Worm (Caenorhabditis elegans) whole organism, L1 larva: ENCODE data around the gene rps-23.

Experiments used
- C04F5.9 ChIP-seq: sonication (generic microtip); optimal IDR thresholded peaks from 2 replicates; lab custom pipeline; 2016; ENCODE audit warnings: missing genetic modification characterization, missing compliant biosample characterization
- C16A3.4 ChIP-seq: fragments of 150-350 bp; optimal IDR thresholded peaks from 2 replicates; lab custom pipeline; 2014; ENCODE audit warnings: missing biosample characterization, missing genetic modification characterization
- C34B4.2 ChIP-seq: sonication (generic microtip); optimal IDR thresholded peaks from 2 replicates; lab custom pipeline; 2017; ENCODE audit warnings: mild to moderate bottlenecking, missing genetic modification characterization, missing compliant biosample characterization
- F16B12.6 ChIP-seq: fragments of 150-350 bp; optimal IDR thresholded peaks from 2 replicates; lab custom pipeline; 2014; ENCODE audit warnings: missing biosample characterization, missing genetic modification characterization
- Y116A8C.19 ChIP-seq: sonication (generic microtip); optimal IDR thresholded peaks from 2 replicates; lab custom pipeline; 2016; ENCODE audit warnings: missing compliant biosample characterization, missing genetic modification characterization, borderline replicate concordance
- aha-1 ChIP-seq: fragments of 150-350 bp; optimal IDR thresholded peaks from 2 replicates; lab custom pipeline; 2014; ENCODE audit warnings: missing biosample characterization, missing genetic modification characterization
- alr-1 ChIP-seq: fragments of 200-800 bp; sonication (Bioruptor generic); optimal IDR thresholded peaks from 2 replicates; lab custom pipeline; 2018; ENCODE audit warnings: borderline replicate concordance, mild to moderate bottlenecking, missing genetic modification characterization, missing compliant biosample characterization
- aly-2 ChIP-seq: fragments of 150-350 bp; optimal IDR thresholded peaks from 2 replicates; lab custom pipeline; 2014; ENCODE audit warnings: missing biosample characterization, missing genetic modification characterization
- ceh-63 ChIP-seq: fragments of 200-800 bp; sonication (Bioruptor generic); optimal IDR thresholded peaks from 2 replicates; lab custom pipeline; 2018; ENCODE audit warnings: mild to moderate bottlenecking, missing genetic modification characterization, missing compliant biosample characterization
- ceh-8 ChIP-seq: fragments of 200-800 bp; sonication (Bioruptor generic); optimal IDR thresholded peaks from 2 replicates; lab custom pipeline; 2018; ENCODE audit warnings: mild to moderate bottlenecking, missing genetic modification characterization, moderate library complexity, missing compliant biosample characterization
- ceh-82 ChIP-seq, 3 experiments: fragments of 150-350 bp in 1 of 3; sonication (generic microtip) in 2 of 3; optimal IDR thresholded peaks; 2 replicates each; lab custom pipeline; 2014 to 2017; ENCODE audit warnings: missing biosample characterization in 3 of 3, missing genetic modification characterization in 3 of 3
- ces-1 ChIP-seq: fragments of 150-350 bp; optimal IDR thresholded peaks from 2 replicates; lab custom pipeline; 2014; ENCODE audit warnings: missing biosample characterization, missing genetic modification reagents, missing genetic modification characterization
- dpl-1 ChIP-seq, 3 experiments: fragments of 150-350 bp in 2 of 3; sonication (generic microtip) in 1 of 3; optimal IDR thresholded peaks; 2 replicates each; lab custom pipeline; 2014 to 2017; ENCODE audit warnings: missing biosample characterization in 3 of 3, missing genetic modification characterization in 3 of 3, missing genetic modification reagents in 3 of 3
- dsc-1 ChIP-seq: sonication (generic microtip); optimal IDR thresholded peaks from 2 replicates; lab custom pipeline; 2016; ENCODE audit warnings: mild to moderate bottlenecking, missing genetic modification characterization, missing compliant biosample characterization
- egl-13 ChIP-seq: sonication (generic microtip); optimal IDR thresholded peaks from 2 replicates; lab custom pipeline; 2016; ENCODE audit warnings: missing genotype, missing genetic modification reagents, missing genetic modification characterization, missing compliant biosample characterization
- elt-2 ChIP-seq: sonication (generic microtip); optimal IDR thresholded peaks from 2 replicates; lab custom pipeline; 2016; ENCODE audit warnings: missing genetic modification characterization, mild to moderate bottlenecking, inconsistent platforms, missing compliant biosample characterization, missing genetic modification reagents
- fkh-10 ChIP-seq: sonication (generic microtip); optimal IDR thresholded peaks from 2 replicates; lab custom pipeline; 2017; ENCODE audit warnings: missing biosample characterization, missing genetic modification reagents, missing genetic modification characterization
- fkh-4 ChIP-seq: sonication (generic microtip); optimal IDR thresholded peaks from 2 replicates; lab custom pipeline; 2016; ENCODE audit warnings: missing compliant biosample characterization, missing genetic modification characterization, borderline replicate concordance
- hpl-2 ChIP-seq: fragments of 150-350 bp; optimal IDR thresholded peaks from 2 replicates; lab custom pipeline; 2014; ENCODE audit warnings: missing biosample characterization, missing genetic modification reagents, missing genetic modification characterization
- irx-1 ChIP-seq: sonication (generic microtip); optimal IDR thresholded peaks from 2 replicates; lab custom pipeline; 2016; ENCODE audit warnings: missing genetic modification characterization, missing compliant biosample characterization
- lin-13 ChIP-seq: fragments of 150-350 bp; optimal IDR thresholded peaks from 2 replicates; lab custom pipeline; 2014; ENCODE audit warnings: missing biosample characterization, missing genetic modification reagents, missing genetic modification characterization
- lir-3 ChIP-seq: sonication (generic microtip); optimal IDR thresholded peaks from 2 replicates; lab custom pipeline; 2016; ENCODE audit warnings: mild to moderate bottlenecking, missing genetic modification characterization, moderate library complexity, missing compliant biosample characterization; ENCODE audit not compliant: poor library complexity
- mab-9 ChIP-seq: fragments of 200-800 bp; sonication (Bioruptor generic); IDR thresholded peaks from 2 replicates; pipeline ENCODE4 v1.3.6; 2022; ENCODE audit warnings: missing genetic modification reagents, missing genetic modification characterization, missing compliant biosample characterization
- mdl-1 ChIP-seq, 2 experiments: fragments of 150-350 bp; optimal IDR thresholded peaks; 2 replicates each; lab custom pipeline; 2014 to 2017; ENCODE audit warnings: missing biosample characterization in 2 of 2, missing genetic modification characterization in 2 of 2, inconsistent platforms in 1 of 2
- nhr-19 ChIP-seq: fragments of 200-800 bp; sonication (Bioruptor generic); conservative IDR thresholded peaks from 2 replicates; pipeline ENCODE4 v1.3.6; 2022; ENCODE audit warnings: missing genetic modification characterization, missing compliant biosample characterization
- nhr-20 ChIP-seq: sonication (generic microtip); optimal IDR thresholded peaks from 2 replicates; lab custom pipeline; 2016; ENCODE audit warnings: mild to moderate bottlenecking, missing genetic modification characterization, missing compliant biosample characterization
- nhr-237 ChIP-seq: fragments of 150-350 bp; optimal IDR thresholded peaks from 2 replicates; lab custom pipeline; 2014; ENCODE audit warnings: missing biosample characterization, missing genetic modification characterization
- nhr-28 ChIP-seq: fragments of 150-350 bp; optimal IDR thresholded peaks from 2 replicates; lab custom pipeline; 2014; ENCODE audit warnings: missing biosample characterization, missing genetic modification characterization
- nhr-47 ChIP-seq: sonication (generic microtip); optimal IDR thresholded peaks from 2 replicates; lab custom pipeline; 2016; ENCODE audit warnings: mild to moderate bottlenecking, missing genetic modification characterization, moderate library complexity, missing compliant biosample characterization
- nhr-71 ChIP-seq: sonication (generic microtip); optimal IDR thresholded peaks from 2 replicates; lab custom pipeline; 2016; ENCODE audit warnings: mild to moderate bottlenecking, missing genetic modification characterization, moderate library complexity, missing compliant biosample characterization
- nhr-77 ChIP-seq: fragments of 150-350 bp; optimal IDR thresholded peaks from 2 replicates; lab custom pipeline; 2014; ENCODE audit warnings: missing biosample characterization, missing genetic modification characterization
- nhr-84 ChIP-seq: sonication (generic microtip); optimal IDR thresholded peaks from 2 replicates; lab custom pipeline; 2017; ENCODE audit warnings: missing biosample characterization, missing genetic modification characterization
- nhr-90 ChIP-seq: sonication (generic microtip); optimal IDR thresholded peaks from 2 replicates; lab custom pipeline; 2016; ENCODE audit warnings: mild to moderate bottlenecking, missing genetic modification characterization, missing compliant biosample characterization; ENCODE audit not compliant: poor library complexity
- pag-3 ChIP-seq: sonication (generic microtip); optimal IDR thresholded peaks from 2 replicates; lab custom pipeline; 2017; ENCODE audit warnings: missing genetic modification characterization, mild to moderate bottlenecking, missing compliant biosample characterization, antibody characterized with exemption, borderline replicate concordance; ENCODE audit not compliant: insufficient read depth
- pqm-1 ChIP-seq: sonication (generic microtip); optimal IDR thresholded peaks from 3 replicates; lab custom pipeline; 2017; ENCODE audit warnings: missing biosample characterization, missing genetic modification characterization
- rnt-1 ChIP-seq: sonication (generic microtip); optimal IDR thresholded peaks from 2 replicates; lab custom pipeline; 2016; ENCODE audit warnings: mild to moderate bottlenecking, missing genetic modification characterization, moderate library complexity, missing compliant biosample characterization
- snpc-4 ChIP-seq: fragments of 150-350 bp; optimal IDR thresholded peaks from 2 replicates; lab custom pipeline; 2014; ENCODE audit warnings: missing biosample characterization, missing genetic modification characterization
- snu-23 ChIP-seq: sonication (generic microtip); optimal IDR thresholded peaks from 2 replicates; lab custom pipeline; 2016; ENCODE audit warnings: missing genetic modification characterization, missing compliant biosample characterization
- sox-4 ChIP-seq: sonication (generic microtip); optimal IDR thresholded peaks from 2 replicates; lab custom pipeline; 2016; ENCODE audit warnings: missing genetic modification characterization, missing compliant biosample characterization
- sptf-1 ChIP-seq: fragments of 150-350 bp; optimal IDR thresholded peaks from 2 replicates; lab custom pipeline; 2014; ENCODE audit warnings: missing biosample characterization, missing genetic modification characterization
- sup-37 ChIP-seq: fragments of 200-800 bp; sonication (Bioruptor generic); optimal IDR thresholded peaks from 2 replicates; lab custom pipeline; 2018; ENCODE audit warnings: mild to moderate bottlenecking, missing genetic modification characterization, missing compliant biosample characterization
- swsn-7 ChIP-seq: sonication (generic microtip); optimal IDR thresholded peaks from 2 replicates; lab custom pipeline; 2016; ENCODE audit warnings: missing genetic modification characterization, missing compliant biosample characterization
- tlp-1 ChIP-seq: fragments of 150-350 bp; optimal IDR thresholded peaks from 2 replicates; lab custom pipeline; 2014; ENCODE audit warnings: missing biosample characterization, missing genetic modification characterization
- unc-30 ChIP-seq: sonication (generic microtip); optimal IDR thresholded peaks from 2 replicates; lab custom pipeline; 2017; ENCODE audit warnings: missing biosample characterization, missing genetic modification characterization
- unc-86 ChIP-seq: sonication (generic microtip); optimal IDR thresholded peaks from 2 replicates; lab custom pipeline; 2016; ENCODE audit warnings: missing genetic modification characterization, missing compliant biosample characterization
- vab-15 ChIP-seq: sonication (generic microtip); optimal IDR thresholded peaks from 2 replicates; lab custom pipeline; 2017; ENCODE audit warnings: missing genotype, mild to moderate bottlenecking, missing genetic modification characterization, missing compliant biosample characterization
- xbp-1 ChIP-seq: sonication (generic microtip); optimal IDR thresholded peaks from 2 replicates; lab custom pipeline; 2016; ENCODE audit warnings: missing genetic modification characterization, missing compliant biosample characterization
- zag-1 ChIP-seq: fragments of 150-350 bp; optimal IDR thresholded peaks from 2 replicates; lab custom pipeline; 2014; ENCODE audit warnings: missing biosample characterization, missing genetic modification characterization
- zip-4 ChIP-seq: fragments of 200-800 bp; sonication (Bioruptor generic); optimal IDR thresholded peaks from 2 replicates; lab custom pipeline; 2018; ENCODE audit warnings: mild to moderate bottlenecking, missing genetic modification characterization, moderate library complexity, missing compliant biosample characterization
- ztf-11 ChIP-seq, 2 experiments: sonication (generic microtip); optimal IDR thresholded peaks; 2 replicates each; lab custom pipeline; 2016 to 2017; ENCODE audit warnings: missing genetic modification characterization in 2 of 2, missing biosample characterization in 1 of 2, missing compliant biosample characterization in 1 of 2
- ztf-4 ChIP-seq: fragments of 150-350 bp; optimal IDR thresholded peaks from 2 replicates; lab custom pipeline; 2014; ENCODE audit warnings: missing biosample characterization, missing genetic modification characterization

Gene rps-23

DNA sequence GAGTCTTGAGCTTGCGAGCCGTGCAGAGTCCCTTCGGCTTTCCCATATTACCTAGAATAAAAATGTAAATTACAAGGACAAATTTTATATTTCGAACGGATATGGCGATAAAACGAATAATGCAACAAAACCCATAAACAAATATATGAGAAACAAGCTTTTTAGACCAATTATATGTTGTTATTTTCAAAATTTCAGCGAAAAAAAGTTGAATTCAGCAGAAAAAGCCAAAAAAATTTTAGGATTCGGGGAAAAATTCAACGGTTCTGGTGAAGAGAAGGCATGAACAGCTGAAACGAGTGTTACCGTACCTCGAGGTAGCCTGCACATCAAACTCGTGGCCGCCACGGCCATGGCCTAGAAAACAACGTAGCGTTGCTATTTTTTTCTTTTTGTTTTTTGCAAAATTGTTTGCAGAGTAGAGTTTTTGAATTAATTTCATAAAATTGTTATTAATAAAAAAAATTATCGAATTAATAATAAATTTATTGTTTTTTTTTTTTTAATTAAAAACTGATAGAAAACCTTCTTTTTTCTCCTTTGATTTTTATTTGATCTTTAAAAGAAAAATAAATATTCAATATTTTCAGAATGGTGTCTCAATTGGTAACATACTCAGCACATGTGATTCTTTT lies at the start of gene rps-23, which contains the start of gene dpm-3:
Gene rps-23 (minus strand): TSS at position 51 of the 635 bp plus-strand sequence.
Gene dpm-3 (plus strand): TSS at position 585 of the 635 bp plus-strand sequence.
- TF ChIP-seq nhr-47 (tag; lab: Kevin White, UChicago) (peak; percentile 96), zip-4 (GFP tag; lab: Kevin White, UChicago) (peak; percentile 52), lir-3 (peak; percentile 96), nhr-90 (tag; lab: Kevin White, UChicago) (peak; percentile 95), fkh-10 (GFP tag; lab: Kevin White, UChicago) (peak; percentile 81), nhr-84 (tag; lab: Kevin White, UChicago) (no peak), tlp-1 (tag; lab: Kevin White, UChicago) (no peak), ces-1 (GFP tag; lab: Kevin White, UChicago) (no peak), nhr-71 (tag; lab: Kevin White, UChicago) (peak; percentile 97), nhr-19 (GFP tag; lab: Robert Waterston, UW) (peak; percentile 96), C34B4.2 (tag; lab: Kevin White, UChicago) (no peak), unc-30 (tag; lab: Kevin White, UChicago) (no peak), pqm-1 (tag; lab: Kevin White, UChicago) (no peak), lin-13 (peak; percentile 93), vab-15 (tag; lab: Kevin White, UChicago) (peak; percentile 94), ceh-82 (tag; optimal IDR thresholded peaks at IDR 0.05; lab: Kevin White, UChicago) (peak; percentile 91 to 98 (median 93)), C16A3.4 (tag; lab: Kevin White, UChicago) (peak; percentile 97), sup-37 (GFP tag; lab: Kevin White, UChicago) (peak; percentile 74), alr-1 (tag; lab: Kevin White, UChicago) (no peak), unc-86 (peak; percentile 91), ceh-8 (GFP tag; lab: Kevin White, UChicago) (peak; percentile 46), swsn-7 (tag; lab: Kevin White, UChicago) (peak; percentile 93), hpl-2 (GFP tag; lab: Kevin White, UChicago) (peak; percentile 55), F16B12.6 (tag; lab: Kevin White, UChicago) (peak; percentile 72), dpl-1 (GFP tag; optimal IDR thresholded peaks at IDR 0.05; lab: Kevin White, UChicago) (peak; percentile 83 to 88 (median 87)), ztf-11 (tag; optimal IDR thresholded peaks at IDR 0.05; lab: Kevin White, UChicago) (peak in 1 of 2 experiments; percentile 89), mdl-1 (tag; optimal IDR thresholded peaks at IDR 0.05; lab: Kevin White, UChicago) (peak in 1 of 2 experiments; percentile 87), sox-4 (tag; lab: Kevin White, UChicago) (peak; percentile 79), nhr-28 (tag; lab: Kevin White, UChicago) (no peak), egl-13 (tag; lab: Kevin White, UChicago) (peak; percentile 91), dsc-1 (peak; percentile 91), mab-9 (peak; percentile 93), ceh-63 (no peak), nhr-20 (tag; lab: Kevin White, UChicago) (peak; percentile 94), aha-1 (peak; percentile 37), Y116A8C.19 (tag; lab: Kevin White, UChicago) (peak; percentile 53), pag-3 (tag; lab: Kevin White, UChicago) (peak; percentile 8), irx-1 (tag; lab: Kevin White, UChicago) (peak; percentile 89), nhr-77 (peak; percentile 84), snu-23 (GFP tag; lab: Kevin White, UChicago) (peak; percentile 96), fkh-4 (tag; lab: Kevin White, UChicago) (peak; percentile 87), aly-2 (tag; lab: Kevin White, UChicago) (peak; percentile 81), xbp-1 (tag; lab: Kevin White, UChicago) (peak; percentile 94), sptf-1 (no peak), zag-1 (tag; lab: Kevin White, UChicago) (peak; percentile 65), ztf-4 (tag; lab: Kevin White, UChicago) (peak; percentile 83), rnt-1 (tag; lab: Kevin White, UChicago) (peak; percentile 99), snpc-4 (peak; percentile 75), elt-2 (tag; lab: Kevin White, UChicago) (peak; percentile 79), C04F5.9 (peak; percentile 91), nhr-237 (tag; lab: Kevin White, UChicago) (peak; percentile 62)
